Worm (Caenorhabditis elegans) whole organism, late embryonic: Measurements from ENCODE around the gene egl-6.

Experiments used
- C08G9.2 ChIP-seq: sonication (generic microtip); optimal IDR thresholded peaks from 2 replicates; lab custom pipeline; 2016; ENCODE audit warnings: mild to moderate bottlenecking, missing genetic modification characterization, moderate library complexity, missing compliant biosample characterization
- C38D4.7 ChIP-seq: fragments of 200-800 bp; sonication (Bioruptor generic); optimal IDR thresholded peaks from 2 replicates; lab custom pipeline; 2018; ENCODE audit warnings: mild to moderate bottlenecking, missing genetic modification characterization, moderate library complexity, missing compliant biosample characterization
- F13H6.1 ChIP-seq: sonication (generic microtip); optimal IDR thresholded peaks from 2 replicates; lab custom pipeline; 2016; ENCODE audit warnings: missing genetic modification characterization, missing compliant biosample characterization
- T23F11.4 ChIP-seq: fragments of 200-800 bp; sonication (Bioruptor generic); optimal IDR thresholded peaks from 2 replicates; lab custom pipeline; 2018; ENCODE audit warnings: mild to moderate bottlenecking, missing genetic modification characterization, missing compliant biosample characterization
- Y22D7AL.16 ChIP-seq: sonication (generic microtip); optimal IDR thresholded peaks from 2 replicates; lab custom pipeline; 2016; ENCODE audit warnings: missing genetic modification characterization, missing compliant biosample characterization
- ahr-1 ChIP-seq: sonication (generic microtip); optimal IDR thresholded peaks from 2 replicates; lab custom pipeline; 2016; ENCODE audit warnings: missing genetic modification characterization, missing compliant biosample characterization
- ama-1 ChIP-seq: fragments of 150-350 bp; optimal IDR thresholded peaks from 2 replicates; lab custom pipeline; 2014
- ceh-19 ChIP-seq: fragments of 200-800 bp; sonication (Bioruptor generic); optimal IDR thresholded peaks from 2 replicates; lab custom pipeline; 2018; ENCODE audit warnings: mild to moderate bottlenecking, missing genetic modification characterization, missing compliant biosample characterization
- ceh-2 ChIP-seq: sonication (generic microtip); optimal IDR thresholded peaks from 2 replicates; lab custom pipeline; 2016; ENCODE audit warnings: missing genotype, missing genetic modification characterization, missing compliant biosample characterization
- ceh-24 ChIP-seq: sonication (generic microtip); optimal IDR thresholded peaks from 2 replicates; lab custom pipeline; 2016; ENCODE audit warnings: mild to moderate bottlenecking, missing genetic modification characterization, missing compliant biosample characterization
- ceh-34 ChIP-seq: sonication (generic microtip); optimal IDR thresholded peaks from 2 replicates; lab custom pipeline; 2016; ENCODE audit warnings: mild to moderate bottlenecking, missing genetic modification characterization, missing compliant biosample characterization
- ceh-45 ChIP-seq: fragments of 200-800 bp; sonication (Bioruptor generic); IDR thresholded peaks from 2 replicates; pipeline ENCODE4 v1.3.6; 2022; ENCODE audit warnings: missing genetic modification reagents, missing genetic modification characterization, missing compliant biosample characterization
- ceh-9 ChIP-seq: sonication (generic microtip); optimal IDR thresholded peaks from 2 replicates; lab custom pipeline; 2016; ENCODE audit warnings: mild to moderate bottlenecking, missing genetic modification characterization, inconsistent platforms, missing compliant biosample characterization
- dmd-4 ChIP-seq: sonication (generic microtip); optimal IDR thresholded peaks from 2 replicates; lab custom pipeline; 2016; ENCODE audit warnings: borderline replicate concordance, missing genetic modification characterization, missing compliant biosample characterization
- dve-1 ChIP-seq: sonication (generic microtip); optimal IDR thresholded peaks from 2 replicates; lab custom pipeline; 2017; ENCODE audit warnings: antibody characterized with exemption, mild to moderate bottlenecking, missing genetic modification characterization, missing compliant biosample characterization
- fax-1 ChIP-seq: sonication (generic microtip); optimal IDR thresholded peaks from 2 replicates; lab custom pipeline; 2016; ENCODE audit warnings: missing genotype, missing genetic modification characterization, missing compliant biosample characterization
- fkh-10 ChIP-seq: fragments of 150-350 bp; optimal IDR thresholded peaks from 2 replicates; lab custom pipeline; 2014; ENCODE audit warnings: missing biosample characterization, missing genetic modification reagents, missing genetic modification characterization
- fkh-6 ChIP-seq: sonication (generic microtip); optimal IDR thresholded peaks from 2 replicates; lab custom pipeline; 2016; ENCODE audit warnings: missing genetic modification characterization, missing compliant biosample characterization
- hlh-30 ChIP-seq: sonication (generic microtip); optimal IDR thresholded peaks from 2 replicates; lab custom pipeline; 2017; ENCODE audit warnings: antibody characterized with exemption, missing genetic modification characterization, missing compliant biosample characterization; ENCODE audit not compliant: insufficient read depth
- hlh-6 ChIP-seq: sonication (generic microtip); optimal IDR thresholded peaks from 2 replicates; lab custom pipeline; 2016; ENCODE audit warnings: missing genotype, missing genetic modification characterization, missing compliant biosample characterization
- hlh-8 ChIP-seq: sonication (generic microtip); optimal IDR thresholded peaks from 2 replicates; lab custom pipeline; 2016; ENCODE audit warnings: missing genotype, missing genetic modification characterization, missing compliant biosample characterization
- lin-11 ChIP-seq: fragments of 200-800 bp; sonication (Bioruptor generic); optimal IDR thresholded peaks from 2 replicates; lab custom pipeline; 2018; ENCODE audit warnings: mild to moderate bottlenecking, missing genetic modification characterization, missing compliant biosample characterization
- madf-2 ChIP-seq: sonication (generic microtip); optimal IDR thresholded peaks from 2 replicates; lab custom pipeline; 2017; ENCODE audit warnings: missing genetic modification characterization, missing compliant biosample characterization
- mec-3 ChIP-seq: sonication (generic microtip); optimal IDR thresholded peaks from 2 replicates; lab custom pipeline; 2016; ENCODE audit warnings: borderline replicate concordance, missing genetic modification characterization, missing compliant biosample characterization
- nfya-1 ChIP-seq: sonication (generic microtip); optimal IDR thresholded peaks from 2 replicates; lab custom pipeline; 2017; ENCODE audit warnings: missing genetic modification characterization, mild to moderate bottlenecking, missing compliant biosample characterization, antibody characterized with exemption, moderate library complexity
- nhr-11 ChIP-seq: fragments of 150-350 bp; optimal IDR thresholded peaks from 2 replicates; lab custom pipeline; 2014; ENCODE audit warnings: missing biosample characterization, missing genetic modification characterization
- pat-9 ChIP-seq: fragments of 200-800 bp; sonication (Bioruptor generic); optimal IDR thresholded peaks from 2 replicates; lab custom pipeline; 2018; ENCODE audit warnings: mild to moderate bottlenecking, missing genetic modification characterization, moderate library complexity, missing compliant biosample characterization
- pax-1 ChIP-seq: fragments of 150-350 bp; optimal IDR thresholded peaks from 2 replicates; lab custom pipeline; 2014; ENCODE audit warnings: missing biosample characterization, missing genetic modification characterization
- rnt-1 ChIP-seq: sonication (generic microtip); optimal IDR thresholded peaks from 2 replicates; lab custom pipeline; 2016; ENCODE audit warnings: missing genetic modification characterization, missing compliant biosample characterization
- sox-2 ChIP-seq: fragments of 200-800 bp; sonication (Bioruptor generic); IDR thresholded peaks from 2 replicates; pipeline ENCODE4 v1.3.6; 2022; ENCODE audit warnings: missing genetic modification reagents, missing genetic modification characterization, missing compliant biosample characterization
- sox-4 ChIP-seq: sonication (generic microtip); optimal IDR thresholded peaks from 2 replicates; lab custom pipeline; 2017; ENCODE audit warnings: mild to moderate bottlenecking, missing genetic modification characterization, inconsistent platforms, missing compliant biosample characterization
- tbx-2 ChIP-seq: sonication (generic microtip); optimal IDR thresholded peaks from 2 replicates; lab custom pipeline; 2016; ENCODE audit warnings: missing genetic modification characterization, missing compliant biosample characterization
- ttx-3 ChIP-seq: sonication (generic microtip); optimal IDR thresholded peaks from 2 replicates; lab custom pipeline; 2016; ENCODE audit warnings: missing genetic modification reagents, missing genetic modification characterization, missing compliant biosample characterization
- unc-42 ChIP-seq: sonication (generic microtip); optimal IDR thresholded peaks from 2 replicates; lab custom pipeline; 2016; ENCODE audit warnings: missing genotype, missing genetic modification characterization, missing compliant biosample characterization
- unc-86 ChIP-seq: sonication (generic microtip); optimal IDR thresholded peaks from 2 replicates; lab custom pipeline; 2016; ENCODE audit warnings: missing genetic modification characterization, missing compliant biosample characterization

egl-6 gene

ce11 chrX:5904603-5905081, 26.3 kb upstream of the egl-6 start, which contains the start of gene nlp-49:
Gene nlp-49, plus strand, starts transcription at chrX:5904653.
- TF ChIP-seq rnt-1 (tag; lab: Kevin White, UChicago) = no peak
- TF ChIP-seq ceh-2 (tag; lab: Kevin White, UChicago) = no peak

ce11 chrX:5905764-5906163, 25.2 kb upstream of the egl-6 start:
- TF ChIP-seq unc-42 (tag; lab: Kevin White, UChicago) (no peak), ceh-24 (tag; lab: Kevin White, UChicago) (no peak), mec-3 (tag; lab: Kevin White, UChicago) (no peak), C08G9.2 (no peak), ttx-3 (no peak), tbx-2 (no peak)
- TF ChIP-seq, all 69 proteins: peak for 0

ce11 chrX:5917284-5917683, 13.6 kb upstream of the egl-6 start, which contains the start of gene Y23B4A.1:
Gene Y23B4A.1, minus strand, starts transcription at chrX:5917384.
- TF ChIP-seq ahr-1 (tag; lab: Kevin White, UChicago) (no peak), madf-2 (tag; lab: Kevin White, UChicago) (no peak), ama-1 (lab: Kevin White, UChicago) (no peak), ceh-45 (GFP tag; lab: Robert Waterston, UW) (no peak), pax-1 (tag; lab: Kevin White, UChicago) (no peak), hlh-6 (no peak), T23F11.4 (GFP tag; lab: Kevin White, UChicago) (no peak)
- TF ChIP-seq, all 69 proteins: peak for 0

DNA sequence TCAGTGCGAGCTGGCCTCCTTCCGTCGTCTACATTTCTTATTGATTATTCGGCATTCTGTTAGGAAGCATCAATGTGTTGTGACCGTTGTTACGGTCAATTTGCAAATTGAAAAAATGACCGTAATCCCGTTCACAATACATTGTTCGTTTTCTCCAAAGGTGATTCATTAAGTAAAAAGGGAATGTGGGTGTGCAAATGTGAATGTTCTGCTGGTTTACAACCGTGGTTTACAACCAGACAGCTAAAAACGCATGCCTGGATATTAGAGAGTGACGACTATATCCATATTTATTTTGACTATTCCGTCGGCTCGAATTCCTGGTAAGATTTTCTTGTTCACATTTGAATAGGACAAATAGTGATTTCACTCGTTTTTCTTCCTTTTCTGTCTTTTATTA, 11.8 kb upstream of the egl-6 start, which contains the start of gene capa-1:
Gene capa-1, plus strand, starts transcription at position 301 of the 400 bp plus-strand sequence.
- TF ChIP-seq nhr-11 (tag; lab: Kevin White, UChicago) (no peak), fkh-6 (tag; lab: Kevin White, UChicago) (no peak), dve-1 (no peak), pat-9 (tag; lab: Kevin White, UChicago) (no peak), hlh-30 (tag; lab: Kevin White, UChicago) (no peak), tbx-2 (no peak), C38D4.7 (no peak), fkh-10 (GFP tag; lab: Kevin White, UChicago) (no peak), sox-4 (tag; lab: Kevin White, UChicago) (no peak), ceh-9 (tag; lab: Kevin White, UChicago) (no peak), madf-2 (tag; lab: Kevin White, UChicago) (no peak), lin-11 (tag; lab: Kevin White, UChicago) (no peak), hlh-8 (tag; lab: Kevin White, UChicago) (no peak), ceh-19 (GFP tag; lab: Kevin White, UChicago) (no peak), sox-2 (GFP tag; lab: Robert Waterston, UW) (no peak), F13H6.1 (tag; lab: Kevin White, UChicago) (no peak), Y22D7AL.16 (tag; lab: Kevin White, UChicago) (no peak), C08G9.2 (no peak)

ce11 chrX:5923672-5924071, 7.2 kb upstream of the egl-6 start:
- TF ChIP-seq rnt-1 (tag; lab: Kevin White, UChicago) (no peak), nfya-1 (tag; lab: Kevin White, UChicago) (no peak), mec-3 (tag; lab: Kevin White, UChicago) (no peak), dmd-4 (tag; lab: Kevin White, UChicago) (no peak), pat-9 (tag; lab: Kevin White, UChicago) (no peak), unc-42 (tag; lab: Kevin White, UChicago) (no peak), unc-86 (tag; lab: Kevin White, UChicago) (no peak), dve-1 (no peak), ceh-34 (tag; lab: Kevin White, UChicago) (no peak), fax-1 (tag; lab: Kevin White, UChicago) (no peak)
